Worm (Caenorhabditis elegans) whole organism, early embryonic: ENCODE data around the gene C06E4.8.

Experiments used
- B0310.2 ChIP-seq: sonication (generic microtip); optimal IDR thresholded peaks from 2 replicates; lab custom pipeline; 2016; ENCODE audit warnings: mild to moderate bottlenecking, missing genetic modification characterization, missing compliant biosample characterization
- F13C5.2 ChIP-seq: sonication (generic microtip); optimal IDR thresholded peaks from 2 replicates; lab custom pipeline; 2017; ENCODE audit warnings: mild to moderate bottlenecking, missing genetic modification characterization, inconsistent platforms, missing compliant biosample characterization
- aly-1 ChIP-seq: sonication (generic microtip); optimal IDR thresholded peaks from 2 replicates; lab custom pipeline; 2016; ENCODE audit warnings: missing genetic modification characterization, missing compliant biosample characterization
- ama-1 ChIP-seq: fragments of 150-350 bp; optimal IDR thresholded peaks from 2 replicates; lab custom pipeline; 2014
- ceh-13 ChIP-seq: fragments of 200-800 bp; sonication (Bioruptor generic); optimal IDR thresholded peaks from 2 replicates; lab custom pipeline; 2018; ENCODE audit warnings: mild to moderate bottlenecking, missing genetic modification characterization, missing compliant biosample characterization
- ceh-36 ChIP-seq: sonication (generic microtip); optimal IDR thresholded peaks from 2 replicates; lab custom pipeline; 2016; ENCODE audit warnings: missing genetic modification characterization, inconsistent platforms, missing compliant biosample characterization
- ets-7 ChIP-seq: sonication (generic microtip); optimal IDR thresholded peaks from 2 replicates; lab custom pipeline; 2016; ENCODE audit warnings: missing genotype, missing genetic modification characterization, missing compliant biosample characterization
- flt-1 ChIP-seq: fragments of 200-800 bp; sonication (Bioruptor generic); IDR thresholded peaks from 2 replicates; pipeline ENCODE4 v1.3.6; 2022; ENCODE audit warnings: missing genetic modification characterization, missing compliant biosample characterization
- hmbx-1 ChIP-seq: sonication (generic microtip); optimal IDR thresholded peaks from 2 replicates; lab custom pipeline; 2016; ENCODE audit warnings: mild to moderate bottlenecking, missing genetic modification characterization, missing compliant biosample characterization
- hmg-4 ChIP-seq: fragments of 200-800 bp; sonication (Bioruptor generic); optimal IDR thresholded peaks from 2 replicates; lab custom pipeline; 2018; ENCODE audit warnings: mild to moderate bottlenecking, missing genetic modification characterization, missing compliant biosample characterization
- hnd-1 ChIP-seq: sonication (generic microtip); optimal IDR thresholded peaks from 2 replicates; lab custom pipeline; 2016; ENCODE audit warnings: missing genetic modification characterization, missing compliant biosample characterization
- pes-1 ChIP-seq: fragments of 200-800 bp; sonication (Bioruptor generic); IDR thresholded peaks from 2 replicates; pipeline ENCODE4 v1.3.6; 2022; ENCODE audit warnings: missing genetic modification reagents, missing genetic modification characterization, missing compliant biosample characterization
- scrt-1 ChIP-seq: fragments of 200-800 bp; sonication (Bioruptor generic); IDR thresholded peaks from 2 replicates; pipeline ENCODE4 v1.3.6; 2022; ENCODE audit warnings: missing genetic modification characterization, missing compliant biosample characterization
- sea-1 ChIP-seq: fragments of 200-800 bp; sonication (Bioruptor generic); conservative IDR thresholded peaks from 2 replicates; pipeline ENCODE4 v1.3.6; 2022; ENCODE audit warnings: missing genetic modification characterization, missing compliant biosample characterization
- tbx-11 ChIP-seq: fragments of 200-800 bp; sonication (Bioruptor generic); IDR thresholded peaks from 2 replicates; pipeline ENCODE4 v1.3.6; 2022; ENCODE audit warnings: missing genetic modification characterization, missing compliant biosample characterization
- tbx-37 ChIP-seq: fragments of 200-800 bp; sonication (Bioruptor generic); conservative IDR thresholded peaks from 2 replicates; pipeline ENCODE4 v1.3.6; 2022; ENCODE audit warnings: missing genetic modification reagents, missing genetic modification characterization, missing compliant biosample characterization
- tra-4 ChIP-seq: sonication (generic microtip); optimal IDR thresholded peaks from 2 replicates; lab custom pipeline; 2017; ENCODE audit warnings: missing genetic modification characterization, missing compliant biosample characterization

Gene C06E4.8

ce11 chrIV:7285839-7286238 is at the start of gene C06E4.8:
Gene C06E4.8 (minus strand): TSS chrIV:7285875.
- TF ChIP-seq scrt-1 (no peak), flt-1 (no peak), aly-1 (tag; lab: Kevin White, UChicago) (no peak), ama-1 (lab: Kevin White, UChicago) (no peak), pes-1 (GFP tag; lab: Robert Waterston, UW) (no peak), tbx-37 (no peak), sea-1 (no peak), hmg-4 (GFP tag; lab: Kevin White, UChicago) (no peak), ets-7 (tag; lab: Kevin White, UChicago) (no peak), ceh-13 (GFP tag; lab: Kevin White, UChicago) (no peak), hnd-1 (tag; lab: Kevin White, UChicago) (no peak), F13C5.2 (tag; lab: Kevin White, UChicago) (no peak), B0310.2 (no peak), tbx-11 (GFP tag; lab: Robert Waterston, UW) (no peak), tra-4 (tag; lab: Kevin White, UChicago) (no peak), hmbx-1 (tag; lab: Kevin White, UChicago) (no peak)

- TF ChIP-seq hmg-4 (GFP tag; lab: Kevin White, UChicago) (no peak), flt-1 (no peak), aly-1 (tag; lab: Kevin White, UChicago) (no peak), hnd-1 (tag; lab: Kevin White, UChicago) (no peak), ets-7 (tag; lab: Kevin White, UChicago) (no peak), F13C5.2 (tag; lab: Kevin White, UChicago) (no peak), ceh-36 (no peak), tra-4 (tag; lab: Kevin White, UChicago) (no peak), pes-1 (GFP tag; lab: Robert Waterston, UW) (no peak), scrt-1 (no peak), B0310.2 (no peak), tbx-11 (GFP tag; lab: Robert Waterston, UW) (no peak), sea-1 (no peak), tbx-37 (no peak), hmbx-1 (tag; lab: Kevin White, UChicago) (no peak)
Observed at ce11 chrIV:7332695-7333094, 47.0 kb upstream of the C06E4.8 start, which contains the start of gene ocr-4. Gene ocr-4 (minus strand): TSS chrIV:7332795.

ce11 chrIV:7328918-7329317 is 43.2 kb upstream of the C06E4.8 start, which contains the start of gene sqst-2:
Gene sqst-2 (minus strand): TSS chrIV:7328975.
- no peak for TF ChIP-seq hmg-4 (GFP tag; lab: Kevin White, UChicago)
- no peak for TF ChIP-seq B0310.2
- TF ChIP-seq aly-1 (tag; lab: Kevin White, UChicago): no peak
- no peak for TF ChIP-seq tbx-37
- TF ChIP-seq scrt-1: no peak
- TF ChIP-seq tbx-11 (GFP tag; lab: Robert Waterston, UW): no peak
- no peak for TF ChIP-seq flt-1
- TF ChIP-seq ama-1 (lab: Kevin White, UChicago): no peak
- no peak for TF ChIP-seq tra-4 (tag; lab: Kevin White, UChicago)
- no peak for TF ChIP-seq hmbx-1 (tag; lab: Kevin White, UChicago)
- TF ChIP-seq hnd-1 (tag; lab: Kevin White, UChicago): no peak
- TF ChIP-seq pes-1 (GFP tag; lab: Robert Waterston, UW): no peak
- TF ChIP-seq ceh-36: no peak
- TF ChIP-seq ets-7 (tag; lab: Kevin White, UChicago): no peak
- TF ChIP-seq sea-1: no peak

- TF ChIP-seq tra-4 (tag; lab: Kevin White, UChicago): no peak
- no peak for TF ChIP-seq ceh-13 (GFP tag; lab: Kevin White, UChicago)
- TF ChIP-seq aly-1 (tag; lab: Kevin White, UChicago): no peak
- TF ChIP-seq scrt-1: no peak
- no peak for TF ChIP-seq ama-1 (lab: Kevin White, UChicago)
- TF ChIP-seq B0310.2: no peak
- no peak for TF ChIP-seq hmbx-1 (tag; lab: Kevin White, UChicago)
- TF ChIP-seq ets-7 (tag; lab: Kevin White, UChicago): no peak
- no peak for TF ChIP-seq tbx-11 (GFP tag; lab: Robert Waterston, UW)
- no peak for TF ChIP-seq sea-1
- TF ChIP-seq F13C5.2 (tag; lab: Kevin White, UChicago): no peak
- TF ChIP-seq pes-1 (GFP tag; lab: Robert Waterston, UW): no peak
- no peak for TF ChIP-seq hmg-4 (GFP tag; lab: Kevin White, UChicago)
- TF ChIP-seq tbx-37: no peak
- no peak for TF ChIP-seq hnd-1 (tag; lab: Kevin White, UChicago)
- no peak for TF ChIP-seq flt-1
- TF ChIP-seq ceh-36: no peak
Observed at ce11 chrIV:7326613-7327149, 41.0 kb upstream of the C06E4.8 start, which contains the start of gene ifo-1. Gene ifo-1 (minus strand): TSS chrIV:7326663.

ce11 chrIV:7325698-7326097 is 40.0 kb upstream of the C06E4.8 start:
- TF ChIP-seq tra-4 (tag; lab: Kevin White, UChicago): no peak
- TF ChIP-seq sea-1: no peak
- TF ChIP-seq pes-1 (GFP tag; lab: Robert Waterston, UW): no peak
- no peak for TF ChIP-seq tbx-37
- no peak for TF ChIP-seq F13C5.2 (tag; lab: Kevin White, UChicago)
- TF ChIP-seq hmbx-1 (tag; lab: Kevin White, UChicago): no peak
- TF ChIP-seq ceh-36: no peak
- TF ChIP-seq aly-1 (tag; lab: Kevin White, UChicago): no peak
- no peak for TF ChIP-seq ets-7 (tag; lab: Kevin White, UChicago)
- TF ChIP-seq B0310.2: no peak
- TF ChIP-seq hmg-4 (GFP tag; lab: Kevin White, UChicago): no peak
- no peak for TF ChIP-seq ceh-13 (GFP tag; lab: Kevin White, UChicago)
- no peak for TF ChIP-seq scrt-1
- TF ChIP-seq hnd-1 (tag; lab: Kevin White, UChicago): no peak
- no peak for TF ChIP-seq tbx-11 (GFP tag; lab: Robert Waterston, UW)
- TF ChIP-seq ama-1 (lab: Kevin White, UChicago): no peak
- TF ChIP-seq flt-1: no peak

- TF ChIP-seq B0310.2: no peak
- TF ChIP-seq ama-1 (lab: Kevin White, UChicago): no peak
- TF ChIP-seq hnd-1 (tag; lab: Kevin White, UChicago): no peak
- TF ChIP-seq hmbx-1 (tag; lab: Kevin White, UChicago): no peak
- TF ChIP-seq pes-1 (GFP tag; lab: Robert Waterston, UW): no peak
- TF ChIP-seq F13C5.2 (tag; lab: Kevin White, UChicago): no peak
- no peak for TF ChIP-seq scrt-1
- no peak for TF ChIP-seq sea-1
- no peak for TF ChIP-seq tbx-11 (GFP tag; lab: Robert Waterston, UW)
- no peak for TF ChIP-seq flt-1
- no peak for TF ChIP-seq hmg-4 (GFP tag; lab: Kevin White, UChicago)
Observed at ce11 chrIV:7324913-7325312, 39.2 kb upstream of the C06E4.8 start.
